Worm (Caenorhabditis elegans) whole organism, young adult: Measurements from ENCODE around the gene sgo-1.
A peak's percentile ranks its signal among the peaks of the same experiment; 100 is the strongest.

Source experiments
- B0035.1 ChIP-seq: sonication (generic microtip); optimal IDR thresholded peaks from 2 replicates; lab custom pipeline; 2016; ENCODE audit warnings: missing genetic modification characterization, mild to moderate bottlenecking, missing compliant biosample characterization, missing genotype, missing genetic modification reagents
- B0336.3 ChIP-seq: fragments of 200-800 bp; sonication (Bioruptor generic); IDR thresholded peaks from 2 replicates; pipeline ENCODE4 v1.3.6; 2022; ENCODE audit warnings: missing genetic modification characterization, missing compliant biosample characterization
- F23B12.7 ChIP-seq: sonication (generic microtip); optimal IDR thresholded peaks from 2 replicates; lab custom pipeline; 2017; ENCODE audit warnings: missing genetic modification characterization, mild to moderate bottlenecking, missing compliant biosample characterization, antibody characterized with exemption, moderate library complexity; ENCODE audit not compliant: insufficient read depth
- F33H1.4 ChIP-seq: fragments of 200-800 bp; sonication (Bioruptor generic); IDR thresholded peaks from 2 replicates; pipeline ENCODE4 v1.3.6; 2022; ENCODE audit warnings: missing genetic modification reagents, missing genetic modification characterization, missing compliant biosample characterization
- F39B2.1 ChIP-seq: fragments of 200-800 bp; sonication (Bioruptor generic); IDR thresholded peaks from 2 replicates; pipeline ENCODE4 v1.3.6; 2022; ENCODE audit warnings: missing genetic modification reagents, missing genetic modification characterization, missing compliant biosample characterization
- F57A8.1 ChIP-seq: fragments of 200-800 bp; sonication (Bioruptor generic); optimal IDR thresholded peaks from 2 replicates; lab custom pipeline; 2018; ENCODE audit warnings: mild to moderate bottlenecking, missing genetic modification characterization, moderate library complexity, missing compliant biosample characterization
- F57C9.4 ChIP-seq: sonication (generic microtip); optimal IDR thresholded peaks from 2 replicates; lab custom pipeline; 2017; ENCODE audit warnings: mild to moderate bottlenecking, missing genetic modification characterization, missing compliant biosample characterization
- K11D2.4 ChIP-seq: fragments of 200-800 bp; sonication (Bioruptor generic); IDR thresholded peaks from 2 replicates; pipeline ENCODE4 v1.3.6; 2022; ENCODE audit warnings: missing genetic modification reagents, missing genetic modification characterization, missing compliant biosample characterization
- K12H6.12 ChIP-seq: fragments of 200-800 bp; sonication (Bioruptor generic); optimal IDR thresholded peaks from 2 replicates; lab custom pipeline; 2018; ENCODE audit warnings: mild to moderate bottlenecking, missing genetic modification characterization, missing compliant biosample characterization
- Y53G8AR.9 ChIP-seq: fragments of 200-800 bp; sonication (Bioruptor generic); conservative IDR thresholded peaks from 2 replicates; pipeline ENCODE4 v1.3.6; 2022; ENCODE audit warnings: missing genetic modification reagents, missing genetic modification characterization, missing compliant biosample characterization
- Y79H2A.3 ChIP-seq: fragments of 200-800 bp; sonication (Bioruptor generic); conservative IDR thresholded peaks from 2 replicates; pipeline ENCODE4 v1.3.6; 2022; ENCODE audit warnings: missing genetic modification reagents, missing genetic modification characterization, missing compliant biosample characterization
- akir-1 ChIP-seq: fragments of 200-800 bp; sonication (Bioruptor generic); optimal IDR thresholded peaks from 2 replicates; lab custom pipeline; 2018; ENCODE audit warnings: mild to moderate bottlenecking, missing genetic modification characterization, moderate library complexity, missing compliant biosample characterization
- aptf-2 ChIP-seq: fragments of 200-800 bp; sonication (Bioruptor generic); conservative IDR thresholded peaks from 2 replicates; pipeline ENCODE4 v1.3.6; 2022; ENCODE audit warnings: missing genetic modification reagents, missing genetic modification characterization, missing compliant biosample characterization
- aptf-3 ChIP-seq: fragments of 200-800 bp; sonication (Bioruptor generic); IDR thresholded peaks from 2 replicates; pipeline ENCODE4 v1.3.6; 2022; ENCODE audit warnings: missing genetic modification characterization, missing compliant biosample characterization
- athp-1 ChIP-seq: sonication (generic microtip); optimal IDR thresholded peaks from 2 replicates; lab custom pipeline; 2017; ENCODE audit warnings: mild to moderate bottlenecking, missing genetic modification characterization, missing compliant biosample characterization
- attf-6 ChIP-seq: fragments of 200-800 bp; sonication (Bioruptor generic); IDR thresholded peaks from 2 replicates; pipeline ENCODE4 v1.3.6; 2022; ENCODE audit warnings: missing genetic modification reagents, missing genetic modification characterization, missing compliant biosample characterization
- bed-2 ChIP-seq: fragments of 200-800 bp; sonication (Bioruptor generic); IDR thresholded peaks from 2 replicates; pipeline ENCODE4 v1.3.6; 2022; ENCODE audit warnings: missing genetic modification reagents, missing genetic modification characterization, missing compliant biosample characterization
- ccch-3 ChIP-seq: fragments of 200-800 bp; sonication (Bioruptor generic); optimal IDR thresholded peaks from 2 replicates; lab custom pipeline; 2018; ENCODE audit warnings: mild to moderate bottlenecking, missing genetic modification characterization, missing compliant biosample characterization
- cebp-2 ChIP-seq: fragments of 200-800 bp; sonication (Bioruptor generic); IDR thresholded peaks from 2 replicates; pipeline ENCODE4 v1.3.6; 2022; ENCODE audit warnings: missing genetic modification characterization, missing compliant biosample characterization
- dox-1 ChIP-seq: fragments of 200-800 bp; sonication (Bioruptor generic); IDR thresholded peaks from 2 replicates; pipeline ENCODE4 v1.3.6; 2022; ENCODE audit warnings: missing genetic modification reagents, missing genetic modification characterization, missing compliant biosample characterization
- dpff-1 ChIP-seq: sonication (generic microtip); optimal IDR thresholded peaks from 2 replicates; lab custom pipeline; 2017; ENCODE audit warnings: mild to moderate bottlenecking, missing genetic modification characterization, missing compliant biosample characterization
- dpl-1 ChIP-seq: fragments of 150-350 bp; optimal IDR thresholded peaks from 2 replicates; lab custom pipeline; 2014; ENCODE audit warnings: missing biosample characterization, missing genetic modification reagents, missing genetic modification characterization
- egrh-3 ChIP-seq: fragments of 200-800 bp; sonication (Bioruptor generic); IDR thresholded peaks from 2 replicates; pipeline ENCODE4 v1.3.6; 2022; ENCODE audit warnings: missing genetic modification reagents, missing genetic modification characterization, missing compliant biosample characterization
- ets-4 ChIP-seq: fragments of 200-800 bp; sonication (Bioruptor generic); optimal IDR thresholded peaks from 2 replicates; lab custom pipeline; 2018; ENCODE audit warnings: mild to moderate bottlenecking, missing genetic modification characterization, missing compliant biosample characterization
- gei-17 ChIP-seq: fragments of 200-800 bp; sonication (Bioruptor generic); optimal IDR thresholded peaks from 2 replicates; lab custom pipeline; 2018; ENCODE audit warnings: mild to moderate bottlenecking, missing genetic modification characterization, missing compliant biosample characterization
- hlh-12 ChIP-seq: sonication (generic microtip); optimal IDR thresholded peaks from 2 replicates; lab custom pipeline; 2016; ENCODE audit warnings: missing genetic modification characterization, missing compliant biosample characterization
- lag-1 ChIP-seq: fragments of 200-800 bp; sonication (Bioruptor generic); IDR thresholded peaks from 2 replicates; pipeline ENCODE4 v1.3.6; 2022; ENCODE audit warnings: missing genetic modification reagents, missing genetic modification characterization, missing compliant biosample characterization
- let-526 ChIP-seq: fragments of 200-800 bp; sonication (Bioruptor generic); IDR thresholded peaks from 2 replicates; pipeline ENCODE4 v1.3.6; 2022; ENCODE audit warnings: missing genetic modification reagents, missing genetic modification characterization, missing compliant biosample characterization
- let-607 ChIP-seq, 2 experiments: fragments of 200-800 bp in 1 of 2; sonication (Bioruptor generic) in 1 of 2; sonication (generic microtip) in 1 of 2; optimal IDR thresholded peaks; 2 replicates each; lab custom pipeline; 2016 to 2018; ENCODE audit warnings: mild to moderate bottlenecking in 2 of 2, missing compliant biosample characterization in 2 of 2, missing genetic modification characterization in 2 of 2, moderate library complexity in 2 of 2, missing genotype in 1 of 2
- lin-35 ChIP-seq, 3 experiments: fragments of 150-350 bp in 2 of 3; sonication (generic microtip) in 1 of 3; optimal IDR thresholded peaks; 2 replicates each; lab custom pipeline; 2014 to 2018; ENCODE audit warnings: missing biosample characterization in 3 of 3, missing genetic modification characterization in 3 of 3, missing genetic modification reagents in 3 of 3
- madf-3 ChIP-seq: fragments of 200-800 bp; sonication (Bioruptor generic); IDR thresholded peaks from 2 replicates; pipeline ENCODE4 v1.3.6; 2022; ENCODE audit warnings: missing genetic modification reagents, missing genetic modification characterization, missing compliant biosample characterization
- mxl-1 ChIP-seq: sonication (generic microtip); optimal IDR thresholded peaks from 2 replicates; lab custom pipeline; 2016; ENCODE audit warnings: missing genetic modification characterization, missing compliant biosample characterization
- nfya-2 ChIP-seq: fragments of 200-800 bp; sonication (Bioruptor generic); IDR thresholded peaks from 2 replicates; pipeline ENCODE4 v1.3.6; 2022; ENCODE audit warnings: missing genetic modification reagents, missing genetic modification characterization, missing compliant biosample characterization
- nhr-179 ChIP-seq: sonication (generic microtip); optimal IDR thresholded peaks from 2 replicates; lab custom pipeline; 2016; ENCODE audit warnings: mild to moderate bottlenecking, missing genetic modification characterization, missing compliant biosample characterization
- nhr-80 ChIP-seq: sonication (generic microtip); optimal IDR thresholded peaks from 2 replicates; lab custom pipeline; 2016; ENCODE audit warnings: missing genetic modification characterization, missing compliant biosample characterization
- nhr-90 ChIP-seq: sonication (generic microtip); optimal IDR thresholded peaks from 2 replicates; lab custom pipeline; 2016; ENCODE audit warnings: missing genotype, mild to moderate bottlenecking, missing genetic modification characterization, missing compliant biosample characterization
- pha-4 ChIP-seq: fragments of 150-350 bp; sonication (generic microtip); optimal IDR thresholded peaks from 2 replicates; lab custom pipeline; 2014; ENCODE audit warnings: missing biosample characterization, missing genetic modification reagents, missing genetic modification characterization
- repo-1 ChIP-seq: sonication (generic microtip); optimal IDR thresholded peaks from 2 replicates; lab custom pipeline; 2017; ENCODE audit warnings: mild to moderate bottlenecking, missing genetic modification characterization, missing compliant biosample characterization
- rpc-1 ChIP-seq, 2 experiments: fragments of 150-350 bp in 1 of 2; sonication (generic microtip) in 1 of 2; optimal IDR thresholded peaks; 2 replicates each; lab custom pipeline; 2014 to 2018; ENCODE audit warnings: missing biosample characterization in 1 of 2, missing genetic modification characterization in 1 of 2, missing genetic modification reagents in 1 of 2, missing genotype in 1 of 2
- snpc-1.3 ChIP-seq: sonication (generic microtip); optimal IDR thresholded peaks from 2 replicates; lab custom pipeline; 2017; ENCODE audit warnings: missing genetic modification characterization, mild to moderate bottlenecking, missing compliant biosample characterization, antibody characterized with exemption, moderate library complexity, missing genotype, missing genetic modification reagents; ENCODE audit not compliant: insufficient read depth
- snpc-4 ChIP-seq, 5 experiments: fragments of 150-350 bp in 1 of 5; sonication (generic microtip) in 4 of 5; optimal IDR thresholded peaks; 2 replicates each; lab custom pipeline; 2014 to 2018; ENCODE audit warnings: missing genetic modification characterization in 5 of 5, missing biosample characterization in 3 of 5, antibody characterized with exemption in 2 of 5, mild to moderate bottlenecking in 2 of 5, missing compliant biosample characterization in 2 of 5, missing genotype in 2 of 5, moderate library complexity in 2 of 5, missing genetic modification reagents in 1 of 5
- sptf-2 ChIP-seq: fragments of 200-800 bp; sonication (Bioruptor generic); optimal IDR thresholded peaks from 2 replicates; lab custom pipeline; 2018; ENCODE audit warnings: mild to moderate bottlenecking, missing genetic modification characterization, missing compliant biosample characterization
- tbx-9 ChIP-seq: sonication (generic microtip); optimal IDR thresholded peaks from 2 replicates; lab custom pipeline; 2016; ENCODE audit warnings: borderline replicate concordance, missing genetic modification characterization, inconsistent platforms, missing compliant biosample characterization
- zfh-2 ChIP-seq: fragments of 200-800 bp; sonication (Bioruptor generic); conservative IDR thresholded peaks from 2 replicates; pipeline ENCODE4 v1.3.6; 2022; ENCODE audit warnings: missing genetic modification reagents, missing genetic modification characterization, missing compliant biosample characterization
- ztf-3 ChIP-seq: fragments of 200-800 bp; sonication (Bioruptor generic); optimal IDR thresholded peaks from 2 replicates; lab custom pipeline; 2018; ENCODE audit warnings: mild to moderate bottlenecking, missing genetic modification characterization, missing compliant biosample characterization
- ztf-6 ChIP-seq: fragments of 200-800 bp; sonication (Bioruptor generic); IDR thresholded peaks from 2 replicates; pipeline ENCODE4 v1.3.6; 2022; ENCODE audit warnings: missing genetic modification reagents, missing genetic modification characterization, missing compliant biosample characterization

Gene sgo-1

ce11 chrIV:7796432-7797113 lies at the start of gene sgo-1 (continued):
- TF ChIP-seq B0336.3 (GFP tag; lab: Robert Waterston, UW): peak; percentile 87
- no peak for TF ChIP-seq K11D2.4 (GFP tag; lab: Robert Waterston, UW)
- peak; percentile 91 for TF ChIP-seq dox-1
- peak; percentile 90 for TF ChIP-seq Y53G8AR.9 (GFP tag; lab: Robert Waterston, UW)
- no peak for TF ChIP-seq let-607 (tag; optimal IDR thresholded peaks at IDR 0.05; lab: Kevin White, UChicago)
- TF ChIP-seq F57A8.1 (GFP tag; lab: Kevin White, UChicago): no peak
- no peak for TF ChIP-seq nhr-90 (tag; lab: Kevin White, UChicago)
- no peak for TF ChIP-seq sptf-2 (GFP tag; lab: Kevin White, UChicago)
- TF ChIP-seq aptf-3: no peak
- TF ChIP-seq nfya-2: peak; percentile 70; the same call in 1 of the 2 replicates
- TF ChIP-seq F23B12.7 (tag; lab: Kevin White, UChicago): no peak
- TF ChIP-seq K12H6.12 (tag; lab: Kevin White, UChicago): no peak
- no peak for TF ChIP-seq zfh-2 (GFP tag; lab: Robert Waterston, UW)
- no peak for TF ChIP-seq akir-1 (GFP tag; lab: Kevin White, UChicago)
- no peak for TF ChIP-seq B0035.1 (tag; lab: Kevin White, UChicago)
- TF ChIP-seq athp-1 (tag; lab: Kevin White, UChicago): peak; percentile 70
- no peak for TF ChIP-seq let-526 (GFP tag; lab: Robert Waterston, UW)
- TF ChIP-seq snpc-4 (GFP tag; optimal IDR thresholded peaks at IDR 0.05; lab: Kevin White, UChicago): peak; percentile 70
- TF ChIP-seq snpc-4 (tag; optimal IDR thresholded peaks at IDR 0.05; lab: Kevin White, UChicago): peak in 3 of 4 experiments; percentile 41 to 70 (median 60)
- no peak for TF ChIP-seq mxl-1 (tag; lab: Kevin White, UChicago)
- no peak for TF ChIP-seq aptf-2 (GFP tag; lab: Robert Waterston, UW)
- TF ChIP-seq lag-1 (GFP tag; lab: Robert Waterston, UW): no peak
- TF ChIP-seq ztf-6: no peak
- TF ChIP-seq madf-3 (GFP tag; lab: Robert Waterston, UW): peak; percentile 97
- TF ChIP-seq snpc-1.3: peak; percentile 85
- no peak for TF ChIP-seq rpc-1 (optimal IDR thresholded peaks at IDR 0.05; lab: Kevin White, UChicago)
- TF ChIP-seq rpc-1 (tag; optimal IDR thresholded peaks at IDR 0.05; lab: Kevin White, UChicago): no peak
- TF ChIP-seq tbx-9: no peak
- TF ChIP-seq ccch-3 (GFP tag; lab: Kevin White, UChicago): no peak
- no peak for TF ChIP-seq repo-1 (tag; lab: Kevin White, UChicago)
- peak; percentile 100 for TF ChIP-seq F33H1.4 (GFP tag; lab: Robert Waterston, UW)
- TF ChIP-seq F39B2.1 (GFP tag; lab: Robert Waterston, UW): 0 out of 2 replicates have a peak, but pooled peaks have one; percentile 62
- TF ChIP-seq ztf-3: no peak
- TF ChIP-seq bed-2 (GFP tag; lab: Robert Waterston, UW): no peak
- TF ChIP-seq attf-6 (GFP tag; lab: Robert Waterston, UW): peak; percentile 85
- no peak for TF ChIP-seq nhr-80 (tag; lab: Kevin White, UChicago)
- no peak for TF ChIP-seq F57C9.4 (tag; lab: Kevin White, UChicago)
- TF ChIP-seq dpff-1 (tag; lab: Kevin White, UChicago): no peak
- peak in 2 of 3 experiments; percentile 2 to 82 for TF ChIP-seq lin-35 (GFP tag; optimal IDR thresholded peaks at IDR 0.05; lab: Kevin White, UChicago)
- peak; percentile 87 for TF ChIP-seq Y79H2A.3 (GFP tag; lab: Robert Waterston, UW)
- no peak for TF ChIP-seq pha-4
- no peak for TF ChIP-seq cebp-2
- TF ChIP-seq ets-4 (GFP tag; lab: Kevin White, UChicago): no peak
- TF ChIP-seq hlh-12: no peak
- TF ChIP-seq nhr-179 (tag; lab: Kevin White, UChicago): no peak
- TF ChIP-seq gei-17: no peak
- TF ChIP-seq dpl-1 (GFP tag; lab: Kevin White, UChicago): peak; percentile 95
- no peak for TF ChIP-seq egrh-3 (GFP tag; lab: Robert Waterston, UW)
